Worm (Caenorhabditis elegans) whole organism, L3 larva: ENCODE data around the gene npr-13.

Source experiments
- R02D3.7 ChIP-seq: fragments of 150-350 bp; optimal IDR thresholded peaks from 2 replicates; lab custom pipeline; 2014; ENCODE audit warnings: missing biosample characterization, missing genetic modification characterization
- ZK546.5 ChIP-seq: sonication (generic microtip); optimal IDR thresholded peaks from 2 replicates; lab custom pipeline; 2017; ENCODE audit warnings: missing biosample characterization, missing genetic modification characterization
- aly-2 ChIP-seq: fragments of 150-350 bp; optimal IDR thresholded peaks from 2 replicates; lab custom pipeline; 2014; ENCODE audit warnings: missing biosample characterization, missing genetic modification characterization
- ama-1 ChIP-seq: fragments of 150-350 bp; optimal IDR thresholded peaks from 2 replicates; lab custom pipeline; 2018
- ceh-16 ChIP-seq: sonication (generic microtip); optimal IDR thresholded peaks from 2 replicates; lab custom pipeline; 2017; ENCODE audit warnings: missing biosample characterization, missing genetic modification characterization
- ceh-82 ChIP-seq: fragments of 150-350 bp; optimal IDR thresholded peaks from 2 replicates; lab custom pipeline; 2014; ENCODE audit warnings: missing biosample characterization, missing genetic modification characterization
- ceh-9 ChIP-seq: sonication (generic microtip); optimal IDR thresholded peaks from 2 replicates; lab custom pipeline; 2018; ENCODE audit warnings: missing biosample characterization, missing genetic modification characterization
- daf-12 ChIP-seq: fragments of 150-350 bp; optimal IDR thresholded peaks from 2 replicates; lab custom pipeline; 2014; ENCODE audit warnings: missing biosample characterization, missing genetic modification reagents, missing genetic modification characterization
- egl-5 ChIP-seq: fragments of 150-350 bp; optimal IDR thresholded peaks from 2 replicates; lab custom pipeline; 2017; ENCODE audit warnings: missing biosample characterization, missing genetic modification reagents, missing genetic modification characterization, inconsistent platforms
- elt-1 ChIP-seq: fragments of 150-350 bp; optimal IDR thresholded peaks from 2 replicates; lab custom pipeline; 2014; ENCODE audit warnings: missing biosample characterization, missing genetic modification characterization
- elt-2 ChIP-seq: sonication (generic microtip); optimal IDR thresholded peaks from 2 replicates; lab custom pipeline; 2016; ENCODE audit warnings: missing genetic modification reagents, mild to moderate bottlenecking, missing genetic modification characterization, missing compliant biosample characterization
- elt-3 ChIP-seq, 3 experiments: fragments of 150-350 bp in 1 of 3; sonication (generic microtip) in 2 of 3; optimal IDR thresholded peaks; 2 replicates in 2 of 3; 4 replicates in 1 of 3; lab custom pipeline; 2014 to 2017; ENCODE audit warnings: missing biosample characterization in 3 of 3, missing genetic modification characterization in 3 of 3
- eor-1 ChIP-seq, 2 experiments: fragments of 150-350 bp; optimal IDR thresholded peaks; 2 replicates each; lab custom pipeline; 2014 to 2018; ENCODE audit warnings: missing biosample characterization in 2 of 2, missing genetic modification characterization in 2 of 2
- fkh-10 ChIP-seq: sonication (generic microtip); optimal IDR thresholded peaks from 2 replicates; lab custom pipeline; 2017; ENCODE audit warnings: missing biosample characterization, missing genetic modification reagents, missing genetic modification characterization
- fos-1 ChIP-seq: fragments of 150-350 bp; optimal IDR thresholded peaks from 2 replicates; lab custom pipeline; 2014; ENCODE audit warnings: missing biosample characterization, missing genetic modification characterization
- hmg-11 ChIP-seq: sonication (generic microtip); optimal IDR thresholded peaks from 2 replicates; lab custom pipeline; 2016; ENCODE audit warnings: missing genetic modification characterization, missing compliant biosample characterization
- jun-1 ChIP-seq: fragments of 150-350 bp; optimal IDR thresholded peaks from 2 replicates; lab custom pipeline; 2014; ENCODE audit warnings: missing biosample characterization, missing genetic modification reagents, missing genetic modification characterization
- lin-15B ChIP-seq: fragments of 150-350 bp; optimal IDR thresholded peaks from 2 replicates; lab custom pipeline; 2014; ENCODE audit warnings: missing biosample characterization, missing genetic modification characterization
- lin-39 ChIP-seq: fragments of 150-350 bp; optimal IDR thresholded peaks from 2 replicates; lab custom pipeline; 2018; ENCODE audit warnings: missing biosample characterization, missing genetic modification reagents, missing genetic modification characterization
- lsy-12 ChIP-seq: sonication (generic microtip); optimal IDR thresholded peaks from 2 replicates; lab custom pipeline; 2016; ENCODE audit warnings: mild to moderate bottlenecking, missing genetic modification characterization, missing compliant biosample characterization
- mdl-1 ChIP-seq: fragments of 150-350 bp; optimal IDR thresholded peaks from 2 replicates; lab custom pipeline; 2014; ENCODE audit warnings: missing biosample characterization, missing genetic modification characterization
- mml-1 ChIP-seq: fragments of 150-350 bp; sonication (generic microtip); optimal IDR thresholded peaks from 3 replicates; lab custom pipeline; 2014; ENCODE audit warnings: missing biosample characterization, missing genetic modification characterization
- nfya-1 ChIP-seq: sonication (generic microtip); optimal IDR thresholded peaks from 2 replicates; lab custom pipeline; 2017; ENCODE audit warnings: missing genetic modification characterization, mild to moderate bottlenecking, missing compliant biosample characterization, antibody characterized with exemption, moderate library complexity; ENCODE audit not compliant: insufficient read depth
- nhr-11 ChIP-seq: fragments of 150-350 bp; optimal IDR thresholded peaks from 2 replicates; lab custom pipeline; 2014; ENCODE audit warnings: missing biosample characterization, missing genetic modification characterization
- nhr-12 ChIP-seq: fragments of 150-350 bp; optimal IDR thresholded peaks from 2 replicates; lab custom pipeline; 2014; ENCODE audit warnings: missing biosample characterization, missing genetic modification characterization
- nhr-23 ChIP-seq: fragments of 150-350 bp; optimal IDR thresholded peaks from 2 replicates; lab custom pipeline; 2014; ENCODE audit warnings: missing biosample characterization, missing genetic modification reagents, missing genetic modification characterization
- nhr-25 ChIP-seq: sonication (generic microtip); optimal IDR thresholded peaks from 2 replicates; lab custom pipeline; 2017; ENCODE audit warnings: missing biosample characterization, missing genetic modification characterization
- nhr-43 ChIP-seq: sonication (generic microtip); optimal IDR thresholded peaks from 2 replicates; lab custom pipeline; 2016; ENCODE audit warnings: mild to moderate bottlenecking, missing genetic modification characterization, missing compliant biosample characterization; ENCODE audit not compliant: poor library complexity, severe bottlenecking
- nhr-67 ChIP-seq: fragments of 150-350 bp; optimal IDR thresholded peaks from 2 replicates; lab custom pipeline; 2014; ENCODE audit warnings: missing biosample characterization, missing genetic modification characterization
- nhr-77 ChIP-seq: fragments of 150-350 bp; optimal IDR thresholded peaks from 2 replicates; lab custom pipeline; 2014; ENCODE audit warnings: missing biosample characterization, missing genetic modification characterization
- pha-4 ChIP-seq: fragments of 150-350 bp; optimal IDR thresholded peaks from 2 replicates; lab custom pipeline; 2014; ENCODE audit warnings: missing biosample characterization, missing genetic modification reagents, missing genetic modification characterization
- pqm-1 ChIP-seq: fragments of 150-350 bp; optimal IDR thresholded peaks from 2 replicates; lab custom pipeline; 2017; ENCODE audit warnings: missing biosample characterization, missing genetic modification characterization, inconsistent platforms
- sea-2 ChIP-seq: fragments of 150-350 bp; sonication (generic microtip); optimal IDR thresholded peaks from 4 replicates; lab custom pipeline; 2014; ENCODE audit warnings: missing biosample characterization, missing genetic modification reagents, missing genetic modification characterization
- skn-1 ChIP-seq: fragments of 150-350 bp; optimal IDR thresholded peaks from 2 replicates; lab custom pipeline; 2014; ENCODE audit warnings: missing biosample characterization, missing genetic modification characterization
- snpc-4 ChIP-seq: fragments of 150-350 bp; optimal IDR thresholded peaks from 2 replicates; lab custom pipeline; 2014; ENCODE audit warnings: missing biosample characterization, missing genetic modification characterization
- tbx-2 ChIP-seq: sonication (generic microtip); optimal IDR thresholded peaks from 2 replicates; lab custom pipeline; 2016; ENCODE audit warnings: mild to moderate bottlenecking, missing genetic modification characterization, missing compliant biosample characterization
- unc-62 ChIP-seq: fragments of 150-350 bp; sonication (generic microtip); optimal IDR thresholded peaks from 4 replicates; lab custom pipeline; 2014; ENCODE audit warnings: missing biosample characterization, missing genetic modification reagents, missing genetic modification characterization
- zag-1 ChIP-seq: fragments of 150-350 bp; optimal IDR thresholded peaks from 2 replicates; lab custom pipeline; 2014; ENCODE audit warnings: missing biosample characterization, missing genetic modification characterization
- ztf-11 ChIP-seq: fragments of 150-350 bp; optimal IDR thresholded peaks from 2 replicates; lab custom pipeline; 2014; ENCODE audit warnings: missing biosample characterization, missing genetic modification characterization
- ztf-4 ChIP-seq: fragments of 150-350 bp; optimal IDR thresholded peaks from 2 replicates; lab custom pipeline; 2014; ENCODE audit warnings: missing biosample characterization, missing genetic modification characterization

npr-13 gene

ce11 chrV:14859380-14859779, 977 bp upstream of the npr-13 start:
- TF ChIP-seq fkh-10 (GFP tag; lab: Kevin White, UChicago) (peak; percentile 76), pha-4 (tag; lab: Kevin White, UChicago) (no peak)

ce11 chrV:14855626-14856025, 2.8 kb downstream of the npr-13 start:
- TF ChIP-seq hmg-11 (no peak), lin-39 (tag; lab: Kevin White, UChicago) (peak; percentile 28), nhr-43 (peak; percentile 50), snpc-4 (tag; lab: Kevin White, UChicago) (peak; percentile 10), elt-2 (peak; percentile 20), pqm-1 (tag; lab: Kevin White, UChicago) (peak; percentile 6), ama-1 (no peak), egl-5 (tag; lab: Kevin White, UChicago) (no peak)

ce11 chrV:14854261-14854660, 4.1 kb downstream of the npr-13 start:
- TF ChIP-seq eor-1 (tag; optimal IDR thresholded peaks at IDR 0.05; lab: Kevin White, UChicago) = no peak
- no peak for TF ChIP-seq ceh-16 (tag; lab: Kevin White, UChicago)

DNA sequence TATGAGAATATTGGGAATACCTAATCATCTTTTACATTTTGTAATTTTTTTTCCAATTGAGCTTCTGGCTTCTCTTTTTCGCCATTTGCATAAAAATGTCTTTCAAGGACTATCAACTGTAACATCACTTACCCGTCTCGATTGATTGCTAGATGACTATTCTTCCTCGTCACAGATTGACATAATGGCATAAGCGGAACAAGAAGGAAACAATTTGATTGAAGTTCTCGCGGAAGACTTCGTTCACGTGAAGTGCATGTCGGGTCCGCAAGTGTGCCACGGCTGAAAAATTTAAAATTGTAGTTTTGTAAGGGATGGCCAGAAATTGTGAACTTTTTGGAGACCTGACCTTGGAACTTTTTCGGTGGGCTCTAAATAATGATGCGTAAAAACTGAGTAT, 4.7 kb downstream of the npr-13 start:
- no peak for TF ChIP-seq nhr-25 (tag; lab: Kevin White, UChicago)
- no peak for TF ChIP-seq ZK546.5 (tag; lab: Kevin White, UChicago)

DNA sequence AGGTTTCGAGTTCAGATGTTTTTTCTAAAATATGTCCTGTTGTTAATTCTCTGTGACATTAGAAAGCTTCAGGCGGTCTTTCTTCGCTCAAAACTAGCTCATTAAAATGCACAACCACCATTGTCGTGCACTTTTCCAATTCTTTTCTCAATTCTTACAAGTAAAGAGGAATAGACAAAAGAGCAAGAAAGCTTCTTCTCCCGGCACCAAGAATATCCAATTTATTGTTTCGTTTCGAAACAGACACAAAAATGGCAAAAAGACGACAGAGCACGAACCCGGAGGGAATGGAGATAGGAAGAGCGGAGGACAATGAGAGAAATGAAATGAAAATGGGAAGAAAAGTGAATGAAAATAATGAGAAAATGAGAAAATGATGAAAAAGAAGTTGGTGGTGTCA, 5.8 kb downstream of the npr-13 start:
- no peak for TF ChIP-seq ztf-4 (tag; lab: Kevin White, UChicago)
- TF ChIP-seq nfya-1 (tag; lab: Kevin White, UChicago) = no peak
- no peak for TF ChIP-seq lin-15B
- TF ChIP-seq nhr-23 (tag; lab: Kevin White, UChicago) = no peak
- no peak for TF ChIP-seq lsy-12 (tag; lab: Kevin White, UChicago)
- no peak for TF ChIP-seq eor-1 (tag; optimal IDR thresholded peaks at IDR 0.05; lab: Kevin White, UChicago)
- no peak for TF ChIP-seq elt-3 (tag; optimal IDR thresholded peaks at IDR 0.05; lab: Kevin White, UChicago)
- TF ChIP-seq mml-1 (tag; lab: Kevin White, UChicago) = no peak
- no peak for TF ChIP-seq nhr-11 (tag; lab: Kevin White, UChicago)
- no peak for TF ChIP-seq fkh-10 (GFP tag; lab: Kevin White, UChicago)
- no peak for TF ChIP-seq ztf-11 (tag; lab: Kevin White, UChicago)
- no peak for TF ChIP-seq mdl-1
- TF ChIP-seq sea-2 (GFP tag; lab: Kevin White, UChicago) = no peak
- TF ChIP-seq ZK546.5 (tag; lab: Kevin White, UChicago) = no peak
- no peak for TF ChIP-seq ceh-82 (tag; lab: Kevin White, UChicago)
- no peak for TF ChIP-seq daf-12 (tag; lab: Kevin White, UChicago)
- TF ChIP-seq jun-1 (tag; lab: Kevin White, UChicago) = no peak

ce11 chrV:14851972-14852371, 6.4 kb downstream of the npr-13 start:
- TF ChIP-seq ztf-11 (tag; lab: Kevin White, UChicago) (no peak), pqm-1 (tag; lab: Kevin White, UChicago) (peak; percentile 7), elt-2 (peak; percentile 34)

ce11 chrV:14851206-14851605, 7.2 kb downstream of the npr-13 start:
- TF ChIP-seq elt-2 (no peak), ceh-9 (tag; lab: Kevin White, UChicago) (no peak), hmg-11 (peak; percentile 60), tbx-2 (tag; lab: Kevin White, UChicago) (peak; percentile 2), nfya-1 (tag; lab: Kevin White, UChicago) (peak; percentile 55), zag-1 (tag; lab: Kevin White, UChicago) (no peak), mml-1 (tag; lab: Kevin White, UChicago) (no peak), nhr-77 (tag; lab: Kevin White, UChicago) (no peak), skn-1 (tag; lab: Kevin White, UChicago) (no peak), lin-15B (peak; percentile 16), unc-62 (GFP tag; lab: Kevin White, UChicago) (no peak), pha-4 (tag; lab: Kevin White, UChicago) (no peak), nhr-67 (tag; lab: Kevin White, UChicago) (no peak), eor-1 (tag; optimal IDR thresholded peaks at IDR 0.05; lab: Kevin White, UChicago) (no peak), aly-2 (tag; lab: Kevin White, UChicago) (no peak), nhr-25 (tag; lab: Kevin White, UChicago) (no peak), ama-1 (no peak), elt-1 (tag; lab: Kevin White, UChicago) (no peak), nhr-11 (tag; lab: Kevin White, UChicago) (no peak), nhr-12 (tag; lab: Kevin White, UChicago) (no peak), snpc-4 (tag; lab: Kevin White, UChicago) (no peak), mdl-1 (no peak), R02D3.7 (tag; lab: Kevin White, UChicago) (no peak), fos-1 (tag; lab: Kevin White, UChicago) (no peak), sea-2 (GFP tag; lab: Kevin White, UChicago) (no peak), ztf-11 (tag; lab: Kevin White, UChicago) (no peak), lsy-12 (tag; lab: Kevin White, UChicago) (no peak)
